Fruit fly (Drosophila melanogaster) whole organism, prepupa: Measurements from ENCODE around the gene D.

Experiments
- Blimp-1 ChIP-seq: fragments of 200-800 bp; sonication (Bioruptor generic); optimal IDR thresholded peaks from 3 replicates; lab custom pipeline; 2017; ENCODE audit warnings: missing biosample characterization, missing genetic modification characterization, mild to moderate bottlenecking, moderate library complexity, missing genetic modification reagents
- CG11902 ChIP-seq: fragments of 200-800 bp; sonication (Bioruptor generic); optimal IDR thresholded peaks from 3 replicates; lab custom pipeline; 2016; ENCODE audit warnings: missing biosample characterization, missing genetic modification characterization
- CG15336 ChIP-seq: fragments of 200-800 bp; sonication (Bioruptor generic); IDR thresholded peaks from 2 replicates; pipeline ENCODE4 v1.3.6; 2022; ENCODE audit warnings: missing biosample characterization, missing genetic modification characterization
- CG1621 ChIP-seq: fragments of 200-800 bp; sonication (Bioruptor generic); optimal IDR thresholded peaks from 3 replicates; lab custom pipeline; 2018; ENCODE audit warnings: missing biosample characterization, mild to moderate bottlenecking, missing genetic modification characterization
- CG3032 ChIP-seq: fragments of 200-800 bp; optimal IDR thresholded peaks from 2 replicates; lab custom pipeline; 2019; ENCODE audit warnings: missing biosample characterization, mild to moderate bottlenecking, missing genetic modification characterization, moderate library complexity
- CG31627 ChIP-seq: fragments of 200-800 bp; sonication (Bioruptor generic); optimal IDR thresholded peaks from 3 replicates; lab custom pipeline; 2016; ENCODE audit warnings: missing biosample characterization, missing genetic modification characterization
- CG32006 ChIP-seq: fragments of 200-800 bp; sonication (Bioruptor generic); optimal IDR thresholded peaks from 3 replicates; lab custom pipeline; 2017; ENCODE audit warnings: missing biosample characterization, mild to moderate bottlenecking, missing genetic modification characterization
- CG34406 ChIP-seq: fragments of 200-800 bp; sonication (Bioruptor generic); optimal IDR thresholded peaks from 3 replicates; lab custom pipeline; 2016; ENCODE audit warnings: missing biosample characterization, missing genetic modification characterization
- CG3919 ChIP-seq: fragments of 200-800 bp; sonication (Bioruptor generic); optimal IDR thresholded peaks from 3 replicates; lab custom pipeline; 2016; ENCODE audit warnings: missing biosample characterization, missing genetic modification characterization
- CG6163 ChIP-seq: fragments of 200-800 bp; sonication (Bioruptor generic); IDR thresholded peaks from 3 replicates; pipeline ENCODE4 v1.3.6; 2022; ENCODE audit warnings: missing biosample characterization, missing genetic modification characterization
- CG6276 ChIP-seq: fragments of 200-800 bp; sonication (Bioruptor generic); optimal IDR thresholded peaks from 2 replicates; lab custom pipeline; 2017; ENCODE audit warnings: missing biosample characterization, mild to moderate bottlenecking, missing genetic modification characterization
- CG6808 ChIP-seq: fragments of 200-800 bp; sonication (Bioruptor generic); optimal IDR thresholded peaks from 3 replicates; lab custom pipeline; 2017; ENCODE audit warnings: missing biosample characterization, missing genetic modification characterization, mild to moderate bottlenecking, moderate library complexity, missing genetic modification reagents
- CG6854 ChIP-seq: fragments of 200-800 bp; sonication (Bioruptor generic); optimal IDR thresholded peaks from 2 replicates; lab custom pipeline; 2017; ENCODE audit warnings: missing biosample characterization, mild to moderate bottlenecking, missing genetic modification characterization
- CG7368 ChIP-seq: fragments of 200-800 bp; sonication (Bioruptor generic); optimal IDR thresholded peaks from 3 replicates; lab custom pipeline; 2016; ENCODE audit warnings: missing biosample characterization, missing genetic modification characterization
- CG8119 ChIP-seq: fragments of 200-800 bp; sonication (Bioruptor generic); IDR thresholded peaks from 3 replicates; pipeline ENCODE4 v1.3.6; 2022; ENCODE audit warnings: missing biosample characterization, missing genetic modification characterization
- CG8632 ChIP-seq: fragments of 200-800 bp; sonication (Bioruptor generic); optimal IDR thresholded peaks from 3 replicates; lab custom pipeline; 2016; ENCODE audit warnings: missing biosample characterization, missing genetic modification characterization
- Eip75B ChIP-seq: fragments of 200-800 bp; sonication (Bioruptor generic); optimal IDR thresholded peaks from 3 replicates; lab custom pipeline; 2016; ENCODE audit warnings: missing biosample characterization, missing genetic modification characterization
- Eip78C ChIP-seq: fragments of 200-800 bp; sonication (Bioruptor generic); peaks from one replicate; lab custom pipeline; 2016; ENCODE audit warnings: missing biosample characterization, missing genetic modification characterization
- Eip93F ChIP-seq: fragments of 200-800 bp; sonication (Bioruptor generic); optimal IDR thresholded peaks from 2 replicates; lab custom pipeline; 2016; ENCODE audit warnings: missing biosample characterization, mild to moderate bottlenecking, missing genetic modification characterization
- Ets96B ChIP-seq: fragments of 200-800 bp; optimal IDR thresholded peaks from 2 replicates; lab custom pipeline; 2019; ENCODE audit warnings: missing biosample characterization, mild to moderate bottlenecking, missing genetic modification characterization, moderate library complexity
- Hr38 ChIP-seq: sonication (Bioruptor generic); optimal IDR thresholded peaks from 2 replicates; lab custom pipeline; 2016; ENCODE audit warnings: missing biosample characterization, missing genetic modification characterization
- Hr39 ChIP-seq: fragments of 200-800 bp; sonication (Bioruptor generic); optimal IDR thresholded peaks from 2 replicates; lab custom pipeline; 2016; ENCODE audit warnings: missing biosample characterization, missing genetic modification characterization
- Hr4 ChIP-seq: fragments of 200-800 bp; sonication (Bioruptor generic); optimal IDR thresholded peaks from 3 replicates; lab custom pipeline; 2016; ENCODE audit warnings: missing biosample characterization, missing genetic modification characterization
- Lpt ChIP-seq: fragments of 200-800 bp; sonication (Bioruptor generic); optimal IDR thresholded peaks from 3 replicates; lab custom pipeline; 2016; ENCODE audit warnings: missing biosample characterization, missing genetic modification characterization
- OdsH ChIP-seq: fragments of 200-800 bp; sonication (Bioruptor generic); optimal IDR thresholded peaks from 3 replicates; lab custom pipeline; 2016; ENCODE audit warnings: missing biosample characterization, missing genetic modification characterization
- Smox ChIP-seq: fragments of 200-800 bp; sonication (Bioruptor generic); optimal IDR thresholded peaks from 3 replicates; lab custom pipeline; 2016; ENCODE audit warnings: missing biosample characterization, missing genetic modification characterization
- Sox102F ChIP-seq: fragments of 200-800 bp; sonication (Bioruptor generic); optimal IDR thresholded peaks from 2 replicates; lab custom pipeline; 2016; ENCODE audit warnings: missing biosample characterization, mild to moderate bottlenecking, missing genetic modification characterization
- Sox14 ChIP-seq: fragments of 200-800 bp; sonication (Bioruptor generic); optimal IDR thresholded peaks from 3 replicates; lab custom pipeline; 2016; ENCODE audit warnings: missing biosample characterization, missing genetic modification characterization
- Sox15 ChIP-seq: fragments of 200-800 bp; sonication (Bioruptor generic); optimal IDR thresholded peaks from 3 replicates; lab custom pipeline; 2016; ENCODE audit warnings: missing biosample characterization, missing genetic modification characterization
- achi ChIP-seq: fragments of 200-800 bp; sonication (Bioruptor generic); optimal IDR thresholded peaks from 3 replicates; lab custom pipeline; 2016; ENCODE audit warnings: missing biosample characterization, missing genetic modification characterization
- acj6 ChIP-seq: fragments of 200-800 bp; sonication (Bioruptor generic); optimal IDR thresholded peaks from 3 replicates; lab custom pipeline; 2016; ENCODE audit warnings: missing biosample characterization, missing genetic modification characterization
- dac ChIP-seq: fragments of 200-800 bp; sonication (Bioruptor generic); optimal IDR thresholded peaks from 2 replicates; lab custom pipeline; 2017; ENCODE audit warnings: missing biosample characterization, mild to moderate bottlenecking, missing genetic modification characterization
- dsx ChIP-seq: fragments of 200-800 bp; optimal IDR thresholded peaks from 3 replicates; lab custom pipeline; 2019; ENCODE audit warnings: missing biosample characterization, mild to moderate bottlenecking, missing genetic modification characterization, moderate library complexity; ENCODE audit not compliant: poor library complexity, severe bottlenecking
- fkh ChIP-seq: fragments of 200-800 bp; sonication (Bioruptor generic); optimal IDR thresholded peaks from 3 replicates; lab custom pipeline; 2017; ENCODE audit warnings: missing biosample characterization, mild to moderate bottlenecking, missing genetic modification characterization, moderate library complexity
- lz ChIP-seq: fragments of 200-800 bp; sonication (Bioruptor generic); optimal IDR thresholded peaks from 3 replicates; lab custom pipeline; 2016; ENCODE audit warnings: missing biosample characterization, missing genetic modification characterization
- net ChIP-seq: fragments of 200-800 bp; sonication (Bioruptor generic); optimal IDR thresholded peaks from 3 replicates; lab custom pipeline; 2016; ENCODE audit warnings: missing biosample characterization, missing genetic modification characterization
- salr ChIP-seq, 2 experiments: fragments of 200-800 bp; sonication (Bioruptor generic); optimal IDR thresholded peaks; 3 replicates each; lab custom pipeline; 2016 to 2018; ENCODE audit warnings: missing biosample characterization in 2 of 2, missing genetic modification characterization in 2 of 2, mild to moderate bottlenecking in 1 of 2
- spab ChIP-seq: fragments of 200-800 bp; sonication (Bioruptor generic); optimal IDR thresholded peaks from 2 replicates; lab custom pipeline; 2017; ENCODE audit warnings: missing biosample characterization, mild to moderate bottlenecking, missing genetic modification characterization, missing genetic modification reagents
- ss ChIP-seq, 2 experiments: fragments of 200-800 bp; sonication (Bioruptor generic); optimal IDR thresholded peaks; 2 replicates in 1 of 2; 3 replicates in 1 of 2; lab custom pipeline; 2017 to 2018; ENCODE audit warnings: mild to moderate bottlenecking in 2 of 2, missing biosample characterization in 2 of 2, missing genetic modification characterization in 2 of 2, moderate library complexity in 1 of 2
- topi ChIP-seq: fragments of 200-800 bp; sonication (Bioruptor generic); optimal IDR thresholded peaks from 3 replicates; lab custom pipeline; 2016; ENCODE audit warnings: missing biosample characterization, missing genetic modification characterization
- vri ChIP-seq: fragments of 200-800 bp; sonication (Bioruptor generic); optimal IDR thresholded peaks from 3 replicates; lab custom pipeline; 2016; ENCODE audit warnings: missing biosample characterization, mild to moderate bottlenecking, missing genetic modification characterization

Gene D

dm6 chr3L:14204659-14205568 lies 26.5 kb upstream of the D start (continued):
- TF ChIP-seq OdsH (GFP tag; lab: Kevin White, UChicago) (peak; percentile 31), salr (GFP tag; optimal IDR thresholded peaks at IDR 0.05; lab: Kevin White, UChicago) (peak in 1 of 2 experiments; percentile 54), CG8632 (GFP tag; lab: Kevin White, UChicago) (no peak), CG8119 (GFP tag; lab: Robert Waterston, UW) (0 out of 3 replicates have a peak, but pooled peaks have one; percentile 45), Hr39 (no peak), Hr4 (peak; percentile 30), spab (GFP tag; lab: Kevin White, UChicago) (no peak), CG6163 (GFP tag; lab: Robert Waterston, UW) (0 out of 3 replicates have a peak, but pooled peaks have one; percentile 6), Blimp-1 (no peak), CG34406 (peak; percentile 26), CG6276 (peak; percentile 57), CG32006 (GFP tag; lab: Kevin White, UChicago) (peak; percentile 71), Sox15 (GFP tag; lab: Kevin White, UChicago) (no peak), CG31627 (no peak), CG1621 (no peak), Eip75B (GFP tag; lab: Kevin White, UChicago) (no peak), CG7368 (GFP tag; lab: Kevin White, UChicago) (no peak), Sox14 (no peak), CG11902 (GFP tag; lab: Kevin White, UChicago) (no peak), dac (GFP tag; lab: Kevin White, UChicago) (no peak), lz (GFP tag; lab: Kevin White, UChicago) (no peak)

DNA sequence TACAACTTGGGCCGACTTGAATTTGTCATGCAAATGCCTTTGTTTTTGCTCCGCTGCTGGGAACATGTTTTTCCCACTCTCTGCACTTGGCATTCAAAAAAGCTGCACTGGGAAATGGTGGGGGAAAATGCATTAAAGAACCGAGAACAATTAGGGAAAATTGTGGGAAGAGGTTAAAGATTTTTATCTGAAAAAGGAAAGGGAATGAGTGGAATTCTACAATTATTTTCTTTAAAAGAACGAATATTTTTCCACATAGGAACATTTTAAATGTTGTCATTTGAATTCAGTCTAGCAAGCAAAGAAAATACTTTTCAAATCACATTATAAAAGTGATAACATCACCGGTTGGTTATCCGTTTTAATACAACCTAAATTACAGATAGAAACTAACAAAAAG lies 24.6 kb upstream of the D start, which contains the start of gene saturn:
TSS of gene saturn (plus strand) at position 301 of the 400 bp plus-strand sequence.
- no peak for TF ChIP-seq Hr38 (GFP tag; lab: Kevin White, UChicago)
- no peak for TF ChIP-seq CG31627
- TF ChIP-seq Hr4: no peak
- TF ChIP-seq Eip78C (GFP tag; lab: Kevin White, UChicago): peak; percentile 14
- TF ChIP-seq CG1621: no peak
- TF ChIP-seq Sox14: no peak

dm6 chr3L:14202318-14202717 lies 23.9 kb upstream of the D start:
- TF ChIP-seq fkh (GFP tag; lab: Kevin White, UChicago) (no peak), CG6808 (GFP tag; lab: Kevin White, UChicago) (no peak), dsx (peak; percentile 1), Sox102F (GFP tag; lab: Kevin White, UChicago) (peak; percentile 3), topi (GFP tag; lab: Kevin White, UChicago) (no peak), ss (GFP tag; optimal IDR thresholded peaks at IDR 0.05; lab: Kevin White, UChicago) (peak; percentile 22 to 51), Eip75B (GFP tag; lab: Kevin White, UChicago) (peak; percentile 39), CG6163 (GFP tag; lab: Robert Waterston, UW) (0 out of 3 replicates have a peak, but pooled peaks have one; percentile 11), Eip78C (GFP tag; lab: Kevin White, UChicago) (peak; percentile 60), CG6854 (GFP tag; lab: Kevin White, UChicago) (peak; percentile 75), Blimp-1 (peak; percentile 7)

- TF ChIP-seq CG8119 (GFP tag; lab: Robert Waterston, UW) (peak; percentile 37; the same call in 1 of the 3 replicates), Sox14 (peak; percentile 80), Eip93F (GFP tag; lab: Kevin White, UChicago) (no peak), Hr4 (no peak), CG7368 (GFP tag; lab: Kevin White, UChicago) (no peak), CG15336 (no peak), achi (GFP tag; lab: Kevin White, UChicago) (no peak), Smox (GFP tag; lab: Kevin White, UChicago) (no peak), CG3919 (peak; percentile 3), Eip75B (GFP tag; lab: Kevin White, UChicago) (no peak), topi (GFP tag; lab: Kevin White, UChicago) (no peak), CG11902 (GFP tag; lab: Kevin White, UChicago) (no peak), CG31627 (no peak), acj6 (no peak), CG34406 (no peak), Lpt (GFP tag; lab: Kevin White, UChicago) (peak; percentile 71), vri (no peak), dsx (peak; percentile 7), CG3032 (tag; lab: Kevin White, UChicago) (no peak), Sox102F (GFP tag; lab: Kevin White, UChicago) (no peak), net (GFP tag; lab: Kevin White, UChicago) (peak; percentile 9), OdsH (GFP tag; lab: Kevin White, UChicago) (no peak), Ets96B (no peak), Hr39 (no peak), Sox15 (GFP tag; lab: Kevin White, UChicago) (no peak), ss (GFP tag; optimal IDR thresholded peaks at IDR 0.05; lab: Kevin White, UChicago) (peak in 1 of 2 experiments; percentile 46)
Observed at dm6 chr3L:14200966-14201365, 22.5 kb upstream of the D start.
